Fruit fly (Drosophila melanogaster): Measurements from ENCODE around the gene CG9628.

- TF ChIP-seq D1 (tag; optimal IDR thresholded peaks at IDR 0.05), result no peak
- TF ChIP-seq gl (tag; optimal IDR thresholded peaks at IDR 0.05), result no peak
- no peak for TF ChIP-seq EcR (GFP tag; optimal IDR thresholded peaks at IDR 0.05)
- TF ChIP-seq Ets98B (GFP tag; IDR thresholded peaks at IDR 0.05), result 0 out of 2 replicates have a peak, but pooled peaks have one; percentile 23
- peak; percentile 8 for TF ChIP-seq CG15710 (tag; optimal IDR thresholded peaks at IDR 0.05)
Observed at dm6 chr3L:14661567-14662258, 39.1 kb downstream of the CG9628 start.
